Fruit fly (Drosophila melanogaster): ENCODE results near the gene CG18809.

DNA sequence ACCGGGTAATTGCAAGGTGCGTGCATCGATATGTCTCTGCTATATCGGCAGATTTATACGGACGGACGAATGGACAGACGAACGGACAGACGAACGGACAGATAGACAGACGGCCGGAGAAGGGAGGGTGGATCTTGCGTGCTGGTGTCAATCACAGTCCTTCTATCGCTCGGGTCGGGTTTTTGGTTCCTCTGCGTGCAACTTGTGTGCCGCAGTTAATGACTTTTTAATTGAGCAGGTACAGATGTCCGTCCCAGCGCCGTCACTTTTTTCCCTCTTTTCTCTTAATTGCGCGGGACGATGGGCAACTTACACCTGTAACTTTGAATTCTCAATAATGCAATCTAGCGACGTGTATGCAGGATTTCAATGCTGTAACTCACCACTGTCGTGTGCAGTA lies 42.7 kb upstream of the CG18809 start:
- TF ChIP-seq CG31365 (tag; optimal IDR thresholded peaks at IDR 0.05) = no peak
- no peak for TF ChIP-seq run (tag; optimal IDR thresholded peaks at IDR 0.05)
- TF ChIP-seq CG10959 (GFP tag; IDR thresholded peaks at IDR 0.05) = no peak
- no peak for TF ChIP-seq CG2199 (GFP tag; IDR thresholded peaks at IDR 0.05)

Data from whole organism, embryonic.